Fruit fly (Drosophila melanogaster) whole organism, embryonic: Measurements from ENCODE around the gene Tim13.

Source experiments
- Atf-2 ChIP-seq: fragments of 200-800 bp; sonication (Bioruptor generic); optimal IDR thresholded peaks from 2 replicates; lab custom pipeline; 2016; ENCODE audit warnings: missing biosample characterization, missing genetic modification characterization
- Bgb ChIP-seq: fragments of 200-800 bp; sonication (Bioruptor generic); IDR thresholded peaks from 2 replicates; pipeline ENCODE4 v1.3.6; 2022; ENCODE audit warnings: missing biosample characterization, missing genetic modification characterization; ENCODE audit not compliant: partially characterized antibody
- Blimp-1 ChIP-seq: fragments of 200-800 bp; sonication (Bioruptor generic); optimal IDR thresholded peaks from 3 replicates; lab custom pipeline; 2018; ENCODE audit warnings: missing biosample characterization, missing genetic modification characterization, mild to moderate bottlenecking, moderate library complexity, missing genetic modification reagents
- CG11085 ChIP-seq: fragments of 200-800 bp; sonication (Bioruptor generic); IDR thresholded peaks from 2 replicates; pipeline ENCODE4 v1.3.6; 2022; ENCODE audit warnings: missing biosample characterization, missing genetic modification characterization
- CG13287 ChIP-seq: fragments of 200-800 bp; sonication (Bioruptor generic); IDR thresholded peaks from 2 replicates; pipeline ENCODE4 v1.3.6; 2022; ENCODE audit warnings: missing biosample characterization, missing genetic modification characterization; ENCODE audit not compliant: partially characterized antibody
- CG1603 ChIP-seq: fragments of 200-800 bp; sonication (Bioruptor generic); optimal IDR thresholded peaks from 2 replicates; lab custom pipeline; 2019; ENCODE audit warnings: missing biosample characterization, mild to moderate bottlenecking, missing genetic modification characterization, moderate library complexity
- CG16813 ChIP-seq: fragments of 200-800 bp; sonication (Bioruptor generic); IDR thresholded peaks from 3 replicates; pipeline ENCODE4 v1.3.6; 2022; ENCODE audit warnings: missing biosample characterization, missing genetic modification characterization; ENCODE audit not compliant: partially characterized antibody
- CG3163 ChIP-seq: fragments of 200-800 bp; sonication (Bioruptor generic); optimal IDR thresholded peaks from 3 replicates; lab custom pipeline; 2016; ENCODE audit warnings: missing biosample characterization, missing genetic modification characterization
- CG34376 ChIP-seq: fragments of 200-800 bp; sonication (Bioruptor generic); optimal IDR thresholded peaks from 2 replicates; lab custom pipeline; 2018; ENCODE audit warnings: missing biosample characterization, mild to moderate bottlenecking, missing genetic modification characterization
- CG3847 ChIP-seq: fragments of 200-800 bp; sonication (Bioruptor generic); IDR thresholded peaks from 2 replicates; pipeline ENCODE4 v1.3.6; 2022; ENCODE audit warnings: missing biosample characterization, missing genetic modification characterization
- CG4360 ChIP-seq: fragments of 200-800 bp; sonication (Bioruptor generic); IDR thresholded peaks from 2 replicates; pipeline ENCODE4 v1.3.6; 2022; ENCODE audit warnings: missing biosample characterization, missing genetic modification characterization
- CG4617 ChIP-seq: fragments of 200-800 bp; sonication (Bioruptor generic); optimal IDR thresholded peaks from 3 replicates; lab custom pipeline; 2016; ENCODE audit warnings: missing biosample characterization, missing genetic modification characterization, borderline replicate concordance
- CG6791 ChIP-seq: fragments of 200-800 bp; sonication (Bioruptor generic); IDR thresholded peaks from 3 replicates; pipeline ENCODE4 v1.3.6; 2022; ENCODE audit warnings: missing biosample characterization, missing genetic modification characterization; ENCODE audit not compliant: partially characterized antibody
- CG6854 ChIP-seq: fragments of 200-800 bp; sonication (Bioruptor generic); optimal IDR thresholded peaks from 3 replicates; lab custom pipeline; 2017; ENCODE audit warnings: missing biosample characterization, mild to moderate bottlenecking, missing genetic modification characterization
- CG7928 ChIP-seq: fragments of 200-800 bp; sonication (Bioruptor generic); optimal IDR thresholded peaks from 2 replicates; lab custom pipeline; 2017; ENCODE audit warnings: missing biosample characterization, mild to moderate bottlenecking, missing genetic modification characterization
- CG8944 ChIP-seq: fragments of 200-800 bp; sonication (Bioruptor generic); optimal IDR thresholded peaks from 3 replicates; lab custom pipeline; 2016; ENCODE audit warnings: missing biosample characterization, missing genetic modification characterization
- CG9609 ChIP-seq: fragments of 200-800 bp; sonication (Bioruptor generic); optimal IDR thresholded peaks from 3 replicates; lab custom pipeline; 2016; ENCODE audit warnings: missing biosample characterization, missing genetic modification characterization
- CG9932 ChIP-seq: fragments of 200-800 bp; sonication (Bioruptor generic); IDR thresholded peaks from 2 replicates; pipeline ENCODE4 v1.3.6; 2022; ENCODE audit warnings: missing biosample characterization, missing genetic modification characterization
- D19A ChIP-seq: fragments of 200-800 bp; optimal IDR thresholded peaks from 3 replicates; lab custom pipeline; 2019; ENCODE audit warnings: missing biosample characterization, mild to moderate bottlenecking, missing genetic modification characterization, moderate library complexity
- Dad ChIP-seq: fragments of 200-800 bp; sonication (Bioruptor generic); optimal IDR thresholded peaks from 3 replicates; lab custom pipeline; 2016; ENCODE audit warnings: missing biosample characterization, missing genetic modification characterization
- Ets97D ChIP-seq: fragments of 200-800 bp; sonication (Bioruptor generic); optimal IDR thresholded peaks from 3 replicates; lab custom pipeline; 2016; ENCODE audit warnings: missing biosample characterization, missing genetic modification characterization
- Fer2 ChIP-seq: fragments of 200-800 bp; sonication (Bioruptor generic); optimal IDR thresholded peaks from 2 replicates; lab custom pipeline; 2018; ENCODE audit warnings: missing biosample characterization, mild to moderate bottlenecking, missing genetic modification characterization, moderate library complexity
- Gug ChIP-seq: fragments of 200-800 bp; sonication (Bioruptor generic); IDR thresholded peaks from 4 replicates; pipeline ENCODE4 v1.3.6; 2022; ENCODE audit warnings: missing biosample characterization, missing genetic modification characterization
- Jarid2 ChIP-seq: fragments of 200-800 bp; sonication (Bioruptor generic); optimal IDR thresholded peaks from 3 replicates; lab custom pipeline; 2017; ENCODE audit warnings: mild to moderate bottlenecking, missing biosample characterization, missing genetic modification reagents, missing genetic modification characterization
- NFAT ChIP-seq: fragments of 200-800 bp; sonication (Bioruptor generic); IDR thresholded peaks from 2 replicates; pipeline ENCODE4 v1.3.6; 2022; ENCODE audit warnings: missing biosample characterization, missing genetic modification characterization
- NK7.1 ChIP-seq: fragments of 200-800 bp; sonication (Bioruptor generic); optimal IDR thresholded peaks from 3 replicates; lab custom pipeline; 2016; ENCODE audit warnings: missing biosample characterization, missing genetic modification characterization
- Pdp1 ChIP-seq, 2 experiments: fragments of 200-800 bp; sonication (Bioruptor generic); optimal IDR thresholded peaks; 3 replicates each; lab custom pipeline; 2016; ENCODE audit warnings: missing biosample characterization in 2 of 2, missing genetic modification characterization in 2 of 2, mild to moderate bottlenecking in 1 of 2, moderate library complexity in 1 of 2
- Rfx ChIP-seq: fragments of 200-800 bp; sonication (Bioruptor generic); IDR thresholded peaks from 2 replicates; pipeline ENCODE4 v1.3.6; 2022; ENCODE audit warnings: missing biosample characterization, missing genetic modification characterization
- Sin3A ChIP-seq: fragments of >200 bp; optimal IDR thresholded peaks from 2 replicates; lab custom pipeline; 2018
- Sry-δ ChIP-seq: fragments of 200-800 bp; sonication (Bioruptor generic); optimal IDR thresholded peaks from 2 replicates; lab custom pipeline; 2016; ENCODE audit warnings: missing biosample characterization, missing genetic modification characterization
- bbx ChIP-seq: fragments of 200-800 bp; sonication (Bioruptor generic); IDR thresholded peaks from 2 replicates; pipeline ENCODE4 v1.3.6; 2022; ENCODE audit warnings: missing biosample characterization, missing genetic modification characterization; ENCODE audit not compliant: partially characterized antibody
- chinmo ChIP-seq: fragments of 200-800 bp; sonication (Bioruptor generic); IDR thresholded peaks from 4 replicates; pipeline ENCODE4 v1.3.6; 2022; ENCODE audit warnings: missing biosample characterization, missing genetic modification characterization; ENCODE audit not compliant: partially characterized antibody
- chm ChIP-seq: fragments of 200-800 bp; sonication (Bioruptor generic); IDR thresholded peaks from 2 replicates; pipeline ENCODE4 v1.3.6; 2022; ENCODE audit warnings: missing biosample characterization, missing genetic modification characterization
- dysf ChIP-seq: fragments of 200-800 bp; sonication (Bioruptor generic); IDR thresholded peaks from 3 replicates; pipeline ENCODE4 v1.3.6; 2022; ENCODE audit warnings: missing biosample characterization, missing genetic modification characterization
- ewg ChIP-seq: fragments of 200-800 bp; sonication (Bioruptor generic); optimal IDR thresholded peaks from 3 replicates; lab custom pipeline; 2017; ENCODE audit warnings: mild to moderate bottlenecking, missing biosample characterization, missing genetic modification reagents, missing genetic modification characterization
- fd102C ChIP-seq: fragments of 200-800 bp; sonication (Bioruptor generic); optimal IDR thresholded peaks from 2 replicates; lab custom pipeline; 2018; ENCODE audit warnings: missing biosample characterization, mild to moderate bottlenecking, missing genetic modification characterization, moderate library complexity
- gem ChIP-seq: fragments of 200-800 bp; sonication (Bioruptor generic); optimal IDR thresholded peaks from 2 replicates; lab custom pipeline; 2019; ENCODE audit warnings: missing biosample characterization, mild to moderate bottlenecking, missing genetic modification characterization, moderate library complexity
- grau ChIP-seq: fragments of 200-800 bp; optimal IDR thresholded peaks from 3 replicates; lab custom pipeline; 2019; ENCODE audit warnings: missing biosample characterization, mild to moderate bottlenecking, missing genetic modification characterization, moderate library complexity
- gro ChIP-seq: fragments of 200-800 bp; sonication (Bioruptor generic); optimal IDR thresholded peaks from 2 replicates; lab custom pipeline; 2016; ENCODE audit warnings: missing biosample characterization, missing genetic modification characterization
- hbn ChIP-seq: fragments of 200-800 bp; sonication (Bioruptor generic); IDR thresholded peaks from 2 replicates; pipeline ENCODE4 v1.3.6; 2022; ENCODE audit warnings: missing biosample characterization, missing genetic modification characterization; ENCODE audit not compliant: partially characterized antibody
- phol ChIP-seq: fragments of 200-800 bp; sonication (Bioruptor generic); optimal IDR thresholded peaks from 3 replicates; lab custom pipeline; 2018; ENCODE audit warnings: missing biosample characterization, mild to moderate bottlenecking, missing genetic modification characterization, moderate library complexity
- pzg ChIP-seq: fragments of 200-800 bp; sonication (Bioruptor generic); optimal IDR thresholded peaks from 3 replicates; lab custom pipeline; 2018; ENCODE audit warnings: missing biosample characterization, mild to moderate bottlenecking, missing genetic modification characterization, moderate library complexity
- ranshi ChIP-seq: fragments of 200-800 bp; sonication (Bioruptor generic); IDR thresholded peaks from 2 replicates; pipeline ENCODE4 v1.3.6; 2022; ENCODE audit warnings: missing biosample characterization, missing genetic modification characterization
- sd ChIP-seq: fragments of 200-800 bp; sonication (Bioruptor generic); optimal IDR thresholded peaks from 3 replicates; lab custom pipeline; 2018; ENCODE audit warnings: missing biosample characterization, mild to moderate bottlenecking, missing genetic modification characterization, moderate library complexity
- slbo ChIP-seq: fragments of 200-800 bp; sonication (Bioruptor generic); IDR thresholded peaks from 2 replicates; pipeline ENCODE4 v1.3.6; 2022; ENCODE audit warnings: missing biosample characterization, missing genetic modification characterization
- ttk ChIP-seq: fragments of 200-800 bp; sonication (Bioruptor generic); IDR thresholded peaks from 2 replicates; pipeline ENCODE4 v2.1.2; 2022; ENCODE audit warnings: missing biosample characterization, missing genetic modification characterization
- wek ChIP-seq: fragments of 200-800 bp; sonication (Bioruptor generic); optimal IDR thresholded peaks from 3 replicates; lab custom pipeline; 2018; ENCODE audit warnings: missing biosample characterization, mild to moderate bottlenecking, missing genetic modification characterization, moderate library complexity
- yki ChIP-seq: fragments of >200 bp; optimal IDR thresholded peaks from 3 replicates; lab custom pipeline; 2018

Gene Tim13

DNA sequence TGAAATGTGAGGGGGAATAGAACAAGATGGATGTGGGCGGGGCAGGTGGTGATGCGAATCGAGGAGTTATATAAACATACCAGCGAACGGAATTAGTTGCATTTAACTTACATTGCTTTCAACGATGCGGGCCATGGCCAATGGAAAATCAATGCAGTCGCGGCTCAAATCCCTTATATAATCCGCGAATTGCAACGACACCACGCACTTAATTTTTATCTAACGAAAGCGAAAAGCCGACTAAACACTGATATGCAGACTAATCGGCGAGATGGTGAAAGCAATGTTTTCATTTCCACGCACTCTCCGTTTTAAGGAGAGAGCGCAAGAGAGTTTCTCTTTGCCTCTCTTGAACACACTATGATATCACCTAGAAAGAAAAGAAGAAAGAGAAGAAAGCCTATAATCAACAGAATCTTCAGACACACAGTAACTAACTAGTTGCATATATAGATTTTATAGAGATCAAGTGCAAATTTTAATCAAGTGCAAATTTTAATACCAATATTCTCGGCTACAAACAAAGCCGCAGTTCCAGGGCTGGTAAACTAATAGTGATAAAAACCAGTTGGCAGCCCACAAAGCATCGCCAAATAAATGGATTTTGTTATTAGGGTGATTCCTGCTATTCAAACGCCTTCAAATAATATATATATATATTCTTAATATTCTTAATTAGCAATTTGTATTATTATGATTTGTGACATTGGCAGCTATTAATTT, 47.6 kb upstream of the Tim13 start, which contains the start of the genes CG11597 and CG5946:
CG11597 (minus strand) TSS at position 553 of the 723 bp plus-strand sequence.
CG5946 (minus strand) TSS at position 553 of the 723 bp plus-strand sequence.
- TF ChIP-seq Fer2 (tag; lab: Kevin White, UChicago) (no peak), CG6791 (GFP tag; lab: Robert Waterston, UW) (peak; percentile 50; the same call in 1 of the 3 replicates), CG4360 (GFP tag; lab: Robert Waterston, UW) (no peak), CG13287 (GFP tag; lab: Robert Waterston, UW) (peak; percentile 32), CG9609 (GFP tag; lab: Kevin White, UChicago) (no peak), gem (tag; lab: Kevin White, UChicago) (no peak), CG16813 (GFP tag; lab: Robert Waterston, UW) (peak; percentile 19; the same call in 1 of the 3 replicates), Jarid2 (peak; percentile 35), ewg (peak; percentile 0), Blimp-1 (peak; percentile 76), wek (GFP tag; lab: Kevin White, UChicago) (peak; percentile 27), sd (tag; lab: Kevin White, UChicago) (peak; percentile 4), Gug (GFP tag; lab: Robert Waterston, UW) (peak; percentile 22; the same call in 1 of the 4 replicates), CG7928 (peak; percentile 87), ranshi (GFP tag; lab: Robert Waterston, UW) (no peak), gro (GFP tag; lab: Kevin White, UChicago) (no peak), CG34376 (GFP tag; lab: Kevin White, UChicago) (peak; percentile 6), hbn (peak; percentile 41; the same call in 1 of the 2 replicates), CG3163 (GFP tag; lab: Kevin White, UChicago) (peak; percentile 68), grau (tag; lab: Kevin White, UChicago) (no peak), Atf-2 (no peak), CG11085 (peak; percentile 6; the same call in 1 of the 2 replicates), CG9932 (GFP tag; lab: Robert Waterston, UW) (peak; percentile 63), chinmo (GFP tag; lab: Robert Waterston, UW) (peak; percentile 8; the same call in 1 of the 4 replicates), fd102C (GFP tag; lab: Kevin White, UChicago) (no peak), Sin3A (lab: Kevin White, UChicago) (peak; percentile 3), CG4617 (GFP tag; lab: Kevin White, UChicago) (peak; percentile 11), Sry-δ (GFP tag; lab: Kevin White, UChicago) (peak; percentile 41), CG3847 (GFP tag; lab: Robert Waterston, UW) (peak; percentile 49), CG6854 (GFP tag; lab: Kevin White, UChicago) (no peak), phol (tag; lab: Kevin White, UChicago) (peak; percentile 27), pzg (GFP tag; lab: Kevin White, UChicago) (peak; percentile 29), bbx (GFP tag; lab: Robert Waterston, UW) (peak; percentile 50), slbo (GFP tag; lab: Robert Waterston, UW) (peak; percentile 60), NFAT (GFP tag; lab: Robert Waterston, UW) (peak; percentile 35; the same call in 1 of the 2 replicates), Rfx (GFP tag; lab: Robert Waterston, UW) (0 out of 2 replicates have a peak, but pooled peaks have one; percentile 6), Ets97D (GFP tag; lab: Kevin White, UChicago) (peak; percentile 30), Pdp1 (GFP tag; optimal IDR thresholded peaks at IDR 0.05; lab: Kevin White, UChicago) (peak in 1 of 2 experiments; percentile 97), D19A (tag; lab: Kevin White, UChicago) (no peak), NK7.1 (GFP tag; lab: Kevin White, UChicago) (no peak), CG1603 (peak; percentile 10), dysf (GFP tag; lab: Robert Waterston, UW) (no peak), yki (lab: Kevin White, UChicago) (peak; percentile 19), Dad (no peak), chm (GFP tag; lab: Robert Waterston, UW) (0 out of 2 replicates have a peak, but pooled peaks have one; percentile 38), ttk (GFP tag; lab: Robert Waterston, UW) (no peak; the same call in 1 of the 2 replicates), Bgb (GFP tag; lab: Robert Waterston, UW) (peak; percentile 20; the same call in 1 of the 2 replicates), CG8944 (GFP tag; lab: Kevin White, UChicago) (no peak)
